Fruit fly (Drosophila melanogaster): Measurements from ENCODE around the gene CG14879.
A peak's percentile ranks its signal among the peaks of the same experiment; 100 is the strongest.

The CG14879 gene

DNA sequence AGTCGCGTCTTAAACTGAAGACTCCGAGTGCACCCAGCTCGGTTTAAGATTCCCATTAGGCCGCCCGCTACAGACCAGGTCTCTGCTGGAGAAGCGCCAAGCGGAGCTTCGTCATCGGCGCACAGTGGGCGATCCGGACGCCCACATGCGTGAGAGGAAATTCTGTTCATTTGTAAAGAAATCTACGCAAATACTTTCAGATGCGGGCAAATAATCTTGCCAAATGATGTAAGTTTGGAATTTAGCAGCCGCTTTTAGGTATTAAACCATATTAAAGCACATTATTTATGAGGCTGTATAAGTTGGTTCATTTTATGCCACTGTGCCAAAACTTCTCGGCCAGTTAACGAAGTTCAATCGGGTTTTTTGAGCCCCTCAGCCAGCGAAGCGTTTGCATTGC, 19.3 kb upstream of the CG14879 start, which contains the start of gene js (continued):
- TF ChIP-seq CG32772 (GFP tag; IDR thresholded peaks at IDR 0.05), result 0 out of 2 replicates have a peak, but pooled peaks have one; percentile 32
- no peak for TF ChIP-seq Kr (GFP tag; optimal IDR thresholded peaks at IDR 0.05)
- TF ChIP-seq CG13424 (tag; optimal IDR thresholded peaks at IDR 0.05), result peak; percentile 42
- no peak for TF ChIP-seq Adf1 (GFP tag; IDR thresholded peaks at IDR 0.05)
- TF ChIP-seq lov (optimal IDR thresholded peaks at IDR 0.05), result no peak
- no peak for TF ChIP-seq lov (GFP tag; IDR thresholded peaks at IDR 0.05)
- TF ChIP-seq bab2 (GFP tag; optimal IDR thresholded peaks at IDR 0.05), result no peak
- TF ChIP-seq pho (GFP tag; optimal IDR thresholded peaks at IDR 0.05), result no peak
- no peak for TF ChIP-seq kni (GFP tag; optimal IDR thresholded peaks at IDR 0.05)
- TF ChIP-seq odd (GFP tag; optimal IDR thresholded peaks at IDR 0.05), result no peak
- TF ChIP-seq Dip2 (GFP tag; IDR thresholded peaks at IDR 0.05), result no peak
- no peak for TF ChIP-seq nom (GFP tag; optimal IDR thresholded peaks at IDR 0.05)
- no peak for TF ChIP-seq CG1024 (GFP tag; IDR thresholded peaks at IDR 0.05)
- TF ChIP-seq CG10209 (GFP tag; optimal IDR thresholded peaks at IDR 0.05), result no peak
- no peak for TF ChIP-seq CG8478 (optimal IDR thresholded peaks at IDR 0.05)
- TF ChIP-seq CG3407 (GFP tag; optimal IDR thresholded peaks at IDR 0.05), result no peak
- TF ChIP-seq CG14860 (GFP tag; IDR thresholded peaks at IDR 0.05; ENCODE audit: partially characterized antibody), result no peak
- no peak for TF ChIP-seq HLHmδ (GFP tag; optimal IDR thresholded peaks at IDR 0.05)
- TF ChIP-seq CG17829 (tag; optimal IDR thresholded peaks at IDR 0.05), result no peak
- peak; percentile 20 for TF ChIP-seq CG13296 (GFP tag; optimal IDR thresholded peaks at IDR 0.05)
- TF ChIP-seq CG6175 (GFP tag; IDR thresholded peaks at IDR 0.05), result no peak
- no peak for TF ChIP-seq CG15479 (GFP tag; optimal IDR thresholded peaks at IDR 0.05)
- peak; percentile 6 for TF ChIP-seq tio (GFP tag; optimal IDR thresholded peaks at IDR 0.05)
- no peak for TF ChIP-seq BtbVII (GFP tag; optimal IDR thresholded peaks at IDR 0.05)
- no peak for TF ChIP-seq mam (GFP tag; optimal IDR thresholded peaks at IDR 0.05)
- TF ChIP-seq Xrp1 (GFP tag; IDR thresholded peaks at IDR 0.05), result peak; percentile 16; the same call in 1 of the 2 replicates
- no peak for TF ChIP-seq CG6689 (GFP tag; IDR thresholded peaks at IDR 0.05)
- 0 out of 2 replicates have a peak, but pooled peaks have one; percentile 9 for TF ChIP-seq sisA (GFP tag; IDR thresholded peaks at IDR 0.05)
- no peak for TF ChIP-seq Usf (GFP tag; optimal IDR thresholded peaks at IDR 0.05)
- TF ChIP-seq CTCF (GFP tag; optimal IDR thresholded peaks at IDR 0.05), result no peak
- TF ChIP-seq CG9876 (GFP tag; optimal IDR thresholded peaks at IDR 0.05), result no peak
- TF ChIP-seq da (GFP tag; optimal IDR thresholded peaks at IDR 0.05), result no peak
- TF ChIP-seq slp2 (GFP tag; optimal IDR thresholded peaks at IDR 0.05), result no peak
- no peak for TF ChIP-seq usp (GFP tag; optimal IDR thresholded peaks at IDR 0.05)
- no peak for TF ChIP-seq nerfin-2 (GFP tag; IDR thresholded peaks at IDR 0.05; ENCODE audit: partially characterized antibody)
- peak; percentile 43 for TF ChIP-seq Oli (tag; optimal IDR thresholded peaks at IDR 0.05)
- no peak for TF ChIP-seq CG9817 (tag; optimal IDR thresholded peaks at IDR 0.05)

DNA sequence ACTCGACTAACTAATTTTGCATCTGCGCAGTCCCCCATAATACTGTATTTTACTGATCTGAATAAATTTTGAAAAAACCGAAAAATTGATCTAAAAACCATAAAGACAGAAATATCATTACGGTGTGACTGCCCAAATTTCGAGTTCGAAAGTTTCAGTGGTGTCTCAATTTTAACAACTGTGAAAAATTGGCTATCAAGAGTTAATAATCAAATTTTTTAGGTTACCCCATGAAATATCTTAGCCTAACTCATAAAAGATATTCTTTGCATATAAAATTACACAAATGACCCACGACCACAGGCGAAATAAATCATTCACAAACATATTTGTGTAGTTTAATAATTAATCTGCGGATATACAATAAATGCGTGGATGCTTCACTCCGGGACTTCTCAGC, 11.0 kb upstream of the CG14879 start, which contains the start of gene CG42446:
TSS of gene CG42446 (minus strand) at position 101 of the 400 bp plus-strand sequence.
- no peak for TF ChIP-seq caup (GFP tag; optimal IDR thresholded peaks at IDR 0.05; ENCODE audit: severe bottlenecking)
- no peak for TF ChIP-seq NFAT (GFP tag; IDR thresholded peaks at IDR 0.05)

DNA sequence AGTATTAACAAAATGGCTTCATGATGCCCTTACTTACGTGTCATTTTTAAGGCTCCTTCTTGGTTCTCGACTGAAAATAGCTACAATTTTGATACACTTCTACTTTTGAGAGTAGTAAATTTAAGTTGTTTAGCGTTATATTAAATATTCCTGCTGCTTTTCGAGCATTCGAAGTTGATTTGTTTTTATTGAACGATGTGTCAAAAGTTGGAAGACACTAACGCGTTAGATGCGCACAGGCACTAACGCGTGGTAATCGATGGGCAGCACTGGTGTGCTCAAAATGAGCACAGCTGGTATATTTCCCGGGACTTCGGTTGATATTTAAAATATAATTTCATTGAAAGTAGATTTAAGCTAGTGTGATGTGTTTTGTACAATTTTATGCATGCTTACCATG, 10.1 kb upstream of the CG14879 start, which contains the start of gene CG17931:
TSS of gene CG17931 (minus strand) at position 369 of the 400 bp plus-strand sequence.
- TF ChIP-seq CG13424 (tag; optimal IDR thresholded peaks at IDR 0.05) (no peak), Deaf1 (tag; optimal IDR thresholded peaks at IDR 0.05) (no peak), HmgZ (tag; optimal IDR thresholded peaks at IDR 0.05) (peak; percentile 80), Abd-B (GFP tag; optimal IDR thresholded peaks at IDR 0.05) (peak; percentile 27), CG13123 (GFP tag; optimal IDR thresholded peaks at IDR 0.05) (no peak), CG12659 (GFP tag; optimal IDR thresholded peaks at IDR 0.05) (peak; percentile 78), D19A (tag; optimal IDR thresholded peaks at IDR 0.05) (peak; percentile 36), BEAF-32 (GFP tag; optimal IDR thresholded peaks at IDR 0.05) (peak; percentile 49), tx (GFP tag; optimal IDR thresholded peaks at IDR 0.05) (no peak), CG12071 (GFP tag; optimal IDR thresholded peaks at IDR 0.05) (no peak), Ada2b (GFP tag; IDR thresholded peaks at IDR 0.05) (no peak), twi (tag; optimal IDR thresholded peaks at IDR 0.05) (no peak), Nf-YB (GFP tag; optimal IDR thresholded peaks at IDR 0.05) (no peak), Sox100B (GFP tag; optimal IDR thresholded peaks at IDR 0.05) (no peak), Six4 (GFP tag; optimal IDR thresholded peaks at IDR 0.05) (no peak)
